Fruit fly (Drosophila melanogaster) whole organism, embryonic: ENCODE results near the gene Ing5.
A peak's percentile ranks its signal among the peaks of the same experiment; 100 is the strongest.

Experiments used
- Aef1 ChIP-seq: fragments of 200-800 bp; sonication (Bioruptor generic); IDR thresholded peaks from 3 replicates; pipeline ENCODE4 v1.3.6; 2022; ENCODE audit warnings: missing biosample characterization, missing genetic modification characterization
- B-H2 ChIP-seq: fragments of 200-800 bp; sonication (Bioruptor generic); optimal IDR thresholded peaks from 2 replicates; lab custom pipeline; 2018; ENCODE audit warnings: missing biosample characterization, mild to moderate bottlenecking, missing genetic modification characterization
- CG10147 ChIP-seq: fragments of 200-800 bp; sonication (Bioruptor generic); optimal IDR thresholded peaks from 2 replicates; lab custom pipeline; 2019; ENCODE audit warnings: missing biosample characterization, mild to moderate bottlenecking, missing genetic modification characterization, moderate library complexity
- CG10462 ChIP-seq: fragments of 200-800 bp; sonication (Bioruptor generic); optimal IDR thresholded peaks from 2 replicates; lab custom pipeline; 2016; ENCODE audit warnings: missing biosample characterization, missing genetic modification characterization
- CG11695 ChIP-seq: fragments of 200-800 bp; sonication (Bioruptor generic); IDR thresholded peaks from 3 replicates; pipeline ENCODE4 v1.3.6; 2022; ENCODE audit warnings: missing biosample characterization, missing genetic modification characterization
- CG12155 ChIP-seq: fragments of 200-800 bp; sonication (Bioruptor generic); optimal IDR thresholded peaks from 3 replicates; lab custom pipeline; 2016; ENCODE audit warnings: missing biosample characterization, missing genetic modification characterization
- CG14710 ChIP-seq: fragments of 200-800 bp; sonication (Bioruptor generic); optimal IDR thresholded peaks from 3 replicates; lab custom pipeline; 2019; ENCODE audit warnings: missing biosample characterization, mild to moderate bottlenecking, missing genetic modification characterization, moderate library complexity
- CG15073 ChIP-seq: fragments of 200-800 bp; sonication (Bioruptor generic); optimal IDR thresholded peaks from 2 replicates; lab custom pipeline; 2016; ENCODE audit warnings: missing biosample characterization, missing genetic modification characterization
- CG15514 ChIP-seq: fragments of 200-800 bp; sonication (Bioruptor generic); optimal IDR thresholded peaks from 3 replicates; lab custom pipeline; 2017; ENCODE audit warnings: missing biosample characterization, missing genetic modification characterization, mild to moderate bottlenecking, moderate library complexity, missing genetic modification reagents
- CG1603 ChIP-seq: fragments of 200-800 bp; sonication (Bioruptor generic); optimal IDR thresholded peaks from 2 replicates; lab custom pipeline; 2019; ENCODE audit warnings: missing biosample characterization, mild to moderate bottlenecking, missing genetic modification characterization, moderate library complexity
- CG17568 ChIP-seq: fragments of 200-800 bp; sonication (Bioruptor generic); optimal IDR thresholded peaks from 2 replicates; lab custom pipeline; 2018; ENCODE audit warnings: missing biosample characterization, mild to moderate bottlenecking, missing genetic modification characterization, moderate library complexity
- CG3281 ChIP-seq: fragments of 200-800 bp; sonication (Bioruptor generic); optimal IDR thresholded peaks from 3 replicates; lab custom pipeline; 2017; ENCODE audit warnings: missing biosample characterization, mild to moderate bottlenecking, missing genetic modification characterization
- CG3995 ChIP-seq: fragments of 200-800 bp; sonication (Bioruptor generic); optimal IDR thresholded peaks from 3 replicates; lab custom pipeline; 2016; ENCODE audit warnings: missing biosample characterization, missing genetic modification characterization
- CG4328 ChIP-seq: fragments of 200-800 bp; sonication (Bioruptor generic); optimal IDR thresholded peaks from 3 replicates; lab custom pipeline; 2017; ENCODE audit warnings: missing biosample characterization, missing genetic modification reagents, missing genetic modification characterization
- CG4404 ChIP-seq: fragments of 200-800 bp; sonication (Bioruptor generic); IDR thresholded peaks from 2 replicates; pipeline ENCODE4 v1.3.6; 2022; ENCODE audit warnings: missing biosample characterization, missing genetic modification characterization
- CG6765 ChIP-seq: fragments of 200-800 bp; sonication (Bioruptor generic); optimal IDR thresholded peaks from 3 replicates; lab custom pipeline; 2017; ENCODE audit warnings: missing biosample characterization, mild to moderate bottlenecking, missing genetic modification characterization
- Camta ChIP-seq: fragments of 200-800 bp; sonication (Bioruptor generic); optimal IDR thresholded peaks from 2 replicates; lab custom pipeline; 2016; ENCODE audit warnings: missing biosample characterization, missing genetic modification characterization
- HLH54F ChIP-seq: fragments of 200-800 bp; sonication (Bioruptor generic); optimal IDR thresholded peaks from 3 replicates; lab custom pipeline; 2016; ENCODE audit warnings: missing biosample characterization, missing genetic modification characterization
- Hmx ChIP-seq: fragments of 200-800 bp; sonication (Bioruptor generic); optimal IDR thresholded peaks from 2 replicates; lab custom pipeline; 2016; ENCODE audit warnings: missing biosample characterization, missing genetic modification characterization
- MESR4 ChIP-seq: fragments of 200-800 bp; sonication (Bioruptor generic); optimal IDR thresholded peaks from 2 replicates; lab custom pipeline; 2018; ENCODE audit warnings: missing biosample characterization, mild to moderate bottlenecking, missing genetic modification characterization, moderate library complexity
- Myb ChIP-seq: fragments of 200-800 bp; sonication (Bioruptor generic); optimal IDR thresholded peaks from 2 replicates; lab custom pipeline; 2016; ENCODE audit warnings: missing biosample characterization, missing genetic modification characterization
- NK7.1 ChIP-seq: fragments of 200-800 bp; sonication (Bioruptor generic); optimal IDR thresholded peaks from 3 replicates; lab custom pipeline; 2016; ENCODE audit warnings: missing biosample characterization, missing genetic modification characterization
- Nf-YA ChIP-seq: fragments of 200-800 bp; sonication (Bioruptor generic); IDR thresholded peaks from 2 replicates; pipeline ENCODE4 v1.3.6; 2022; ENCODE audit warnings: missing biosample characterization, missing genetic modification characterization
- Pdp1 ChIP-seq, 2 experiments: fragments of 200-800 bp; sonication (Bioruptor generic); optimal IDR thresholded peaks; 3 replicates each; lab custom pipeline; 2016; ENCODE audit warnings: missing biosample characterization in 2 of 2, missing genetic modification characterization in 2 of 2, mild to moderate bottlenecking in 1 of 2, moderate library complexity in 1 of 2
- Rx ChIP-seq: fragments of 200-800 bp; sonication (Bioruptor generic); IDR thresholded peaks from 2 replicates; pipeline ENCODE4 v1.3.6; 2022; ENCODE audit warnings: missing biosample characterization, missing genetic modification characterization
- Sox100B ChIP-seq: fragments of 200-800 bp; sonication (Bioruptor generic); optimal IDR thresholded peaks from 3 replicates; lab custom pipeline; 2018; ENCODE audit warnings: missing biosample characterization, mild to moderate bottlenecking, missing genetic modification characterization
- Ssrp ChIP-seq: fragments of 200-800 bp; sonication (Bioruptor generic); optimal IDR thresholded peaks from 2 replicates; lab custom pipeline; 2018; ENCODE audit warnings: missing biosample characterization, mild to moderate bottlenecking, missing genetic modification characterization, moderate library complexity
- Vsx1 ChIP-seq: fragments of 200-800 bp; sonication (Bioruptor generic); optimal IDR thresholded peaks from 2 replicates; lab custom pipeline; 2017; ENCODE audit warnings: missing biosample characterization, mild to moderate bottlenecking, missing genetic modification characterization, missing genetic modification reagents
- amos ChIP-seq: fragments of 200-800 bp; sonication (Bioruptor generic); IDR thresholded peaks from 2 replicates; pipeline ENCODE4 v1.3.6; 2022; ENCODE audit warnings: missing biosample characterization, missing genetic modification characterization; ENCODE audit not compliant: partially characterized antibody
- ap ChIP-seq: fragments of 200-800 bp; sonication (Bioruptor generic); IDR thresholded peaks from 2 replicates; pipeline ENCODE4 v1.3.6; 2022; ENCODE audit warnings: missing biosample characterization, missing genetic modification characterization
- ara ChIP-seq: fragments of 200-800 bp; sonication (Bioruptor generic); IDR thresholded peaks from 2 replicates; pipeline ENCODE4 v1.3.6; 2022; ENCODE audit warnings: missing biosample characterization, missing genetic modification characterization
- az2 ChIP-seq: fragments of 200-800 bp; sonication (Bioruptor generic); optimal IDR thresholded peaks from 3 replicates; lab custom pipeline; 2016; ENCODE audit warnings: missing biosample characterization, missing genetic modification characterization
- chif ChIP-seq, 2 experiments: fragments of 200-800 bp; sonication (Bioruptor generic); optimal IDR thresholded peaks; 3 replicates each; lab custom pipeline; 2016; ENCODE audit warnings: missing biosample characterization in 2 of 2, missing genetic modification characterization in 2 of 2
- chinmo ChIP-seq: fragments of 200-800 bp; sonication (Bioruptor generic); IDR thresholded peaks from 4 replicates; pipeline ENCODE4 v1.3.6; 2022; ENCODE audit warnings: missing biosample characterization, missing genetic modification characterization; ENCODE audit not compliant: partially characterized antibody
- corto ChIP-seq: fragments of 200-800 bp; sonication (Bioruptor generic); optimal IDR thresholded peaks from 2 replicates; lab custom pipeline; 2016; ENCODE audit warnings: missing biosample characterization, mild to moderate bottlenecking, missing genetic modification characterization, moderate library complexity
- dysf ChIP-seq: fragments of 200-800 bp; sonication (Bioruptor generic); IDR thresholded peaks from 3 replicates; pipeline ENCODE4 v1.3.6; 2022; ENCODE audit warnings: missing biosample characterization, missing genetic modification characterization
- eyg ChIP-seq: fragments of 200-800 bp; sonication (Bioruptor generic); optimal IDR thresholded peaks from 3 replicates; lab custom pipeline; 2016; ENCODE audit warnings: missing biosample characterization, missing genetic modification characterization
- insv ChIP-seq, 2 experiments: fragments of 200-800 bp; sonication (Bioruptor generic); optimal IDR thresholded peaks; 3 replicates each; lab custom pipeline; 2016 to 2018; ENCODE audit warnings: missing biosample characterization in 2 of 2, missing genetic modification characterization in 2 of 2
- lab ChIP-seq: fragments of 200-800 bp; sonication (Bioruptor generic); optimal IDR thresholded peaks from 3 replicates; lab custom pipeline; 2017; ENCODE audit warnings: missing biosample characterization, missing genetic modification characterization, mild to moderate bottlenecking, moderate library complexity, missing genetic modification reagents
- mirr ChIP-seq: fragments of 200-800 bp; sonication (Bioruptor generic); optimal IDR thresholded peaks from 3 replicates; lab custom pipeline; 2018; ENCODE audit warnings: missing biosample characterization, mild to moderate bottlenecking, missing genetic modification characterization
- otp ChIP-seq: fragments of 200-800 bp; sonication (Bioruptor generic); IDR thresholded peaks from 3 replicates; pipeline ENCODE4, ENCODE4 v1.3.6; 2022; ENCODE audit warnings: missing biosample characterization, missing genetic modification characterization
- prd ChIP-seq, 3 experiments: fragments of >200 bp in 2 of 3; fragments of 200-800 bp in 1 of 3; sonication (Bioruptor generic) in 1 of 3; optimal IDR thresholded peaks in 2 of 3; IDR thresholded peaks in 1 of 3; 2 replicates in 2 of 3; 3 replicates in 1 of 3; pipeline versions ENCODE4 v1.3.6 to Lab custom; 2017 to 2022; ENCODE audit warnings: missing biosample characterization in 1 of 3, missing genetic modification characterization in 1 of 3
- pum ChIP-seq: fragments of 200-800 bp; sonication (Bioruptor generic); optimal IDR thresholded peaks from 2 replicates; lab custom pipeline; 2016; ENCODE audit warnings: missing biosample characterization, missing genetic modification characterization
- rib ChIP-seq: fragments of 200-800 bp; sonication (Bioruptor generic); IDR thresholded peaks from 2 replicates; pipeline ENCODE4 v1.3.6; 2022; ENCODE audit warnings: missing biosample characterization, missing genetic modification characterization
- row ChIP-seq: fragments of 200-800 bp; sonication (Bioruptor generic); IDR thresholded peaks from 3 replicates; pipeline ENCODE4 v1.3.6; 2022; ENCODE audit warnings: missing biosample characterization, missing genetic modification characterization
- shn ChIP-seq: fragments of 200-800 bp; sonication (Bioruptor generic); optimal IDR thresholded peaks from 3 replicates; lab custom pipeline; 2016; ENCODE audit warnings: missing biosample characterization, missing genetic modification characterization
- sisA ChIP-seq: fragments of 200-800 bp; sonication (Bioruptor generic); IDR thresholded peaks from 2 replicates; pipeline ENCODE4 v1.3.6; 2022; ENCODE audit warnings: missing biosample characterization, missing genetic modification characterization
- tap ChIP-seq: fragments of 200-800 bp; optimal IDR thresholded peaks from 3 replicates; lab custom pipeline; 2019; ENCODE audit warnings: missing biosample characterization, mild to moderate bottlenecking, missing genetic modification characterization, moderate library complexity
- tna ChIP-seq: fragments of 200-800 bp; sonication (Bioruptor generic); IDR thresholded peaks from 2 replicates; pipeline ENCODE4 v1.3.6; 2022; ENCODE audit warnings: missing biosample characterization, missing genetic modification characterization; ENCODE audit not compliant: partially characterized antibody
- vfl ChIP-seq: fragments of 200-800 bp; sonication (Bioruptor generic); optimal IDR thresholded peaks from 2 replicates; lab custom pipeline; 2016; ENCODE audit warnings: missing biosample characterization, missing genetic modification characterization

Ing5 gene

dm6 chr2L:13394903-13395302 lies 7.8 kb upstream of the Ing5 start, which contains the start of gene RpL24 (continued):
- peak; percentile 80 to 87 for TF ChIP-seq Pdp1 (GFP tag; optimal IDR thresholded peaks at IDR 0.05; lab: Kevin White, UChicago)
- peak; percentile 88 for TF ChIP-seq eyg (GFP tag; lab: Kevin White, UChicago)
- peak; percentile 83 for TF ChIP-seq HLH54F (GFP tag; lab: Kevin White, UChicago)
- TF ChIP-seq CG4328 (GFP tag; lab: Kevin White, UChicago): peak; percentile 95
- peak; percentile 83 for TF ChIP-seq Nf-YA (GFP tag; lab: Robert Waterston, UW)
- peak; percentile 82 for TF ChIP-seq dysf (GFP tag; lab: Robert Waterston, UW)
- TF ChIP-seq az2 (GFP tag; lab: Kevin White, UChicago): peak; percentile 82
- peak; percentile 93 for TF ChIP-seq Camta
- TF ChIP-seq shn (GFP tag; lab: Kevin White, UChicago): peak; percentile 89
- peak; percentile 27 for TF ChIP-seq Ssrp (tag; lab: Kevin White, UChicago)
- TF ChIP-seq CG4404 (GFP tag; lab: Robert Waterston, UW): no peak
- TF ChIP-seq CG1603: peak; percentile 85
- peak; percentile 98 for TF ChIP-seq lab (GFP tag; lab: Kevin White, UChicago)
- peak; percentile 100 for TF ChIP-seq MESR4 (GFP tag; lab: Kevin White, UChicago)
- TF ChIP-seq CG10462: peak; percentile 57
- no peak; the same call in 1 of the 2 replicates for TF ChIP-seq sisA (GFP tag; lab: Robert Waterston, UW)
- peak; percentile 80 for TF ChIP-seq ap (GFP tag; lab: Robert Waterston, UW)
- TF ChIP-seq chinmo (GFP tag; lab: Robert Waterston, UW): no peak
- TF ChIP-seq ara (GFP tag; lab: Robert Waterston, UW): peak; percentile 71; the same call in 1 of the 2 replicates
- peak; percentile 54; the same call in 2 of the 3 replicates for TF ChIP-seq Aef1 (GFP tag; lab: Robert Waterston, UW)
- TF ChIP-seq Vsx1 (GFP tag; lab: Kevin White, UChicago): peak; percentile 94
- TF ChIP-seq Sox100B (GFP tag; lab: Kevin White, UChicago): peak; percentile 88
- peak; percentile 84 for TF ChIP-seq CG14710
- TF ChIP-seq CG11695 (GFP tag; lab: Robert Waterston, UW): peak; percentile 81
- peak; percentile 79 for TF ChIP-seq CG3995 (GFP tag; lab: Kevin White, UChicago)
- no peak for TF ChIP-seq prd (optimal IDR thresholded peaks at IDR 0.05; lab: Kevin White, UChicago)
- TF ChIP-seq prd (GFP tag; IDR thresholded peaks at IDR 0.05; lab: Robert Waterston, UW): peak; percentile 63; the same call in 2 of the 3 replicates
- peak in 1 of 2 experiments; percentile 80 for TF ChIP-seq insv (GFP tag; optimal IDR thresholded peaks at IDR 0.05; lab: Kevin White, UChicago)
- TF ChIP-seq tna (GFP tag; lab: Robert Waterston, UW): no peak
- TF ChIP-seq CG17568: peak; percentile 96
- peak; percentile 80 to 91 for TF ChIP-seq chif (GFP tag; optimal IDR thresholded peaks at IDR 0.05; lab: Kevin White, UChicago)
- TF ChIP-seq CG6765 (GFP tag; lab: Kevin White, UChicago): peak; percentile 99
- peak; percentile 57 for TF ChIP-seq Hmx
- TF ChIP-seq B-H2 (GFP tag; lab: Kevin White, UChicago): peak; percentile 97
- TF ChIP-seq amos (GFP tag; lab: Robert Waterston, UW): no peak
- peak; percentile 77 for TF ChIP-seq tap
- peak; percentile 54 for TF ChIP-seq Myb (GFP tag; lab: Kevin White, UChicago)
- TF ChIP-seq vfl (GFP tag; lab: Kevin White, UChicago): peak; percentile 78
- peak; percentile 96 for TF ChIP-seq CG3281 (GFP tag; lab: Kevin White, UChicago)
- no peak for TF ChIP-seq CG15073 (GFP tag; lab: Kevin White, UChicago)
- peak; percentile 94 for TF ChIP-seq CG15514 (GFP tag; lab: Kevin White, UChicago)
- peak; percentile 89 for TF ChIP-seq NK7.1 (GFP tag; lab: Kevin White, UChicago)
- peak; percentile 90 for TF ChIP-seq Rx (GFP tag; lab: Robert Waterston, UW)
- peak; percentile 97 for TF ChIP-seq mirr
- peak; percentile 59 for TF ChIP-seq pum (GFP tag; lab: Kevin White, UChicago)
- peak; percentile 71 for TF ChIP-seq CG12155 (GFP tag; lab: Kevin White, UChicago)
- no peak for TF ChIP-seq corto (GFP tag; lab: Kevin White, UChicago)
- TF ChIP-seq CG10147 (GFP tag; lab: Kevin White, UChicago): peak; percentile 85
- TF ChIP-seq otp (GFP tag; lab: Robert Waterston, UW): peak; percentile 95
- TF ChIP-seq row (GFP tag; lab: Robert Waterston, UW): peak; percentile 68
- peak; percentile 84 for TF ChIP-seq rib (GFP tag; lab: Robert Waterston, UW)
